In genomic region chrX:15852815-15853542, dm6 we compare ENCODE assay signal across 1 fruit fly cellular context.
A peak's percentile ranks its signal among the peaks of the same experiment; 100 is the strongest.
TF ChIP-seq lines count a peak whose summit lies in the region.

Gene UBL3, minus strand, starts transcription at chrX:15853175.
Gene CG15914, plus strand, starts transcription at chrX:15853421.

TF ChIP-seq in whole organism, embryonic, 481 proteins besides CTCF, POLR2A, EP300 and RAD21 (continued from another document):
- TF ChIP-seq Taf1 (GFP tag; IDR thresholded peaks at IDR 0.05; lab: Robert Waterston, UW) (no peak), org-1 (GFP tag; optimal IDR thresholded peaks at IDR 0.05; lab: Kevin White, UChicago) (no peak), CG4617 (GFP tag; optimal IDR thresholded peaks at IDR 0.05; lab: Kevin White, UChicago; ENCODE audit: borderline replicate concordance) (peak; percentile 25), ara (GFP tag; IDR thresholded peaks at IDR 0.05; lab: Robert Waterston, UW) (no peak), Vsx1 (GFP tag; optimal IDR thresholded peaks at IDR 0.05; lab: Kevin White, UChicago) (peak; percentile 12), CG13424 (tag; optimal IDR thresholded peaks at IDR 0.05; lab: Kevin White, UChicago) (peak; percentile 6), Chrac-16 (GFP tag; optimal IDR thresholded peaks at IDR 0.05; lab: Kevin White, UChicago) (no peak), lola (GFP tag; optimal IDR thresholded peaks at IDR 0.05; lab: Kevin White, UChicago) (peak in 1 of 3 experiments; percentile 4), CG2116 (GFP tag; optimal IDR thresholded peaks at IDR 0.05; lab: Kevin White, UChicago) (peak; percentile 81), MBD-R2 (GFP tag; IDR thresholded peaks at IDR 0.05; lab: Robert Waterston, UW) (peak; percentile 45), gcm (GFP tag; optimal IDR thresholded peaks at IDR 0.05; lab: Kevin White, UChicago) (no peak), CG9727 (GFP tag; optimal IDR thresholded peaks at IDR 0.05; lab: Kevin White, UChicago) (peak; percentile 39), CG15514 (GFP tag; optimal IDR thresholded peaks at IDR 0.05; lab: Kevin White, UChicago) (peak; percentile 69), Ets97D (GFP tag; optimal IDR thresholded peaks at IDR 0.05; lab: Kevin White, UChicago) (peak; percentile 13), chinmo (GFP tag; IDR thresholded peaks at IDR 0.05; lab: Robert Waterston, UW; ENCODE audit: partially characterized antibody) (0 out of 4 replicates have a peak, but pooled peaks have one; percentile 59), sd (tag; optimal IDR thresholded peaks at IDR 0.05; lab: Kevin White, UChicago) (peak; percentile 51), sqz (GFP tag; optimal IDR thresholded peaks at IDR 0.05; lab: Kevin White, UChicago) (peak; percentile 91), CG8924 (tag; optimal IDR thresholded peaks at IDR 0.05; lab: Kevin White, UChicago) (peak; percentile 44), CG17361 (GFP tag; IDR thresholded peaks at IDR 0.05; lab: Robert Waterston, UW) (peak; percentile 39; the same call in 2 of the 3 replicates), Dp (GFP tag; optimal IDR thresholded peaks at IDR 0.05; lab: Kevin White, UChicago) (peak; percentile 59), nau (GFP tag; optimal IDR thresholded peaks at IDR 0.05; lab: Kevin White, UChicago) (no peak), lilli (GFP tag; optimal IDR thresholded peaks at IDR 0.05; lab: Kevin White, UChicago) (peak; percentile 14), ssp (GFP tag; IDR thresholded peaks at IDR 0.05; lab: Robert Waterston, UW) (no peak), CG12391 (tag; optimal IDR thresholded peaks at IDR 0.05; lab: Kevin White, UChicago) (peak; percentile 57), CG10543 (GFP tag; optimal IDR thresholded peaks at IDR 0.05; lab: Kevin White, UChicago) (peak; percentile 21), Sin3A (optimal IDR thresholded peaks at IDR 0.05; lab: Kevin White, UChicago) (peak; percentile 67), CG12769 (tag; optimal IDR thresholded peaks at IDR 0.05; lab: Kevin White, UChicago) (no peak), Sox102F (GFP tag; optimal IDR thresholded peaks at IDR 0.05; lab: Kevin White, UChicago) (no peak), jumu (GFP tag; optimal IDR thresholded peaks at IDR 0.05; lab: Kevin White, UChicago) (no peak), MTF-1 (GFP tag; optimal IDR thresholded peaks at IDR 0.05; lab: Kevin White, UChicago; ENCODE audit: borderline replicate concordance) (peak; percentile 67), crp (GFP tag; optimal IDR thresholded peaks at IDR 0.05; lab: Kevin White, UChicago) (peak; percentile 44 to 89), HmgZ (tag; optimal IDR thresholded peaks at IDR 0.05; lab: Kevin White, UChicago) (peak; percentile 58), gt (GFP tag; IDR thresholded peaks at IDR 0.05; lab: Robert Waterston, UW) (no peak)
TF ChIP-seq in whole organism, embryonic: peak in this region for 74.
